Worm (Caenorhabditis elegans): ENCODE data around the gene lrch-1.

lrch-1 gene

ce11 chrX:6253566-6253898, 37.1 kb upstream of the lrch-1 start:
- TF ChIP-seq pha-4 (tag; optimal IDR thresholded peaks at IDR 0.05) (peak; percentile 68), jun-1 (tag; optimal IDR thresholded peaks at IDR 0.05) (no peak), nfya-1 (tag; optimal IDR thresholded peaks at IDR 0.05; ENCODE audit: insufficient read depth) (no peak), fos-1 (tag; optimal IDR thresholded peaks at IDR 0.05) (peak; percentile 50), egl-27 (tag; optimal IDR thresholded peaks at IDR 0.05) (no peak), fkh-10 (GFP tag; optimal IDR thresholded peaks at IDR 0.05) (no peak), lin-15B (tag; optimal IDR thresholded peaks at IDR 0.05) (no peak), nhr-25 (tag; optimal IDR thresholded peaks at IDR 0.05) (no peak), egl-5 (tag; optimal IDR thresholded peaks at IDR 0.05) (no peak), lin-39 (tag; optimal IDR thresholded peaks at IDR 0.05) (no peak), sea-2 (GFP tag; optimal IDR thresholded peaks at IDR 0.05) (no peak), ztf-4 (tag; optimal IDR thresholded peaks at IDR 0.05) (no peak), snpc-4 (tag; optimal IDR thresholded peaks at IDR 0.05) (no peak)

- peak; percentile 39 for TF ChIP-seq nhr-43 (tag; optimal IDR thresholded peaks at IDR 0.05; ENCODE audit: poor library complexity, severe bottlenecking)
- peak; percentile 85 for TF ChIP-seq ama-1 (optimal IDR thresholded peaks at IDR 0.05)
- TF ChIP-seq hmg-11 (tag; optimal IDR thresholded peaks at IDR 0.05), result no peak
These were observed 36.7 kb upstream of the lrch-1 start for ce11 chrX:6253160-6253559.

ce11 chrX:6252752-6253151, 36.3 kb upstream of the lrch-1 start:
- TF ChIP-seq unc-39 (tag; optimal IDR thresholded peaks at IDR 0.05) (no peak), ama-1 (optimal IDR thresholded peaks at IDR 0.05) (peak; percentile 91)

- TF ChIP-seq nhr-25 (tag; optimal IDR thresholded peaks at IDR 0.05) (no peak), nhr-67 (tag; optimal IDR thresholded peaks at IDR 0.05) (no peak), tbx-2 (tag; optimal IDR thresholded peaks at IDR 0.05) (peak; percentile 16), pqm-1 (tag; optimal IDR thresholded peaks at IDR 0.05) (peak; percentile 35), jun-1 (tag; optimal IDR thresholded peaks at IDR 0.05) (peak; percentile 6), egl-5 (tag; optimal IDR thresholded peaks at IDR 0.05) (no peak), fos-1 (tag; optimal IDR thresholded peaks at IDR 0.05) (no peak), nhr-12 (tag; optimal IDR thresholded peaks at IDR 0.05) (no peak), lin-39 (tag; optimal IDR thresholded peaks at IDR 0.05) (peak; percentile 28), unc-62 (GFP tag; optimal IDR thresholded peaks at IDR 0.05) (no peak), eor-1 (tag; optimal IDR thresholded peaks at IDR 0.05) (no peak), nhr-43 (tag; optimal IDR thresholded peaks at IDR 0.05; ENCODE audit: poor library complexity, severe bottlenecking) (peak; percentile 9), mml-1 (tag; optimal IDR thresholded peaks at IDR 0.05) (no peak), daf-12 (tag; optimal IDR thresholded peaks at IDR 0.05) (no peak), ztf-11 (tag; optimal IDR thresholded peaks at IDR 0.05) (no peak), lsy-12 (tag; optimal IDR thresholded peaks at IDR 0.05) (peak; percentile 82), nhr-28 (tag; optimal IDR thresholded peaks at IDR 0.05) (no peak), egl-27 (tag; optimal IDR thresholded peaks at IDR 0.05) (no peak), ama-1 (optimal IDR thresholded peaks at IDR 0.05) (peak; percentile 99), nhr-11 (tag; optimal IDR thresholded peaks at IDR 0.05) (no peak), ceh-82 (tag; optimal IDR thresholded peaks at IDR 0.05) (no peak), ztf-4 (tag; optimal IDR thresholded peaks at IDR 0.05) (no peak), nhr-76 (tag; optimal IDR thresholded peaks at IDR 0.05) (no peak), elt-1 (tag; optimal IDR thresholded peaks at IDR 0.05) (no peak), ceh-28 (tag; optimal IDR thresholded peaks at IDR 0.05) (no peak), elt-2 (tag; optimal IDR thresholded peaks at IDR 0.05) (peak; percentile 47), unc-39 (tag; optimal IDR thresholded peaks at IDR 0.05) (no peak), nhr-237 (tag; optimal IDR thresholded peaks at IDR 0.05) (no peak), pha-4 (tag; optimal IDR thresholded peaks at IDR 0.05) (no peak), nfya-1 (tag; optimal IDR thresholded peaks at IDR 0.05; ENCODE audit: insufficient read depth) (peak; percentile 44), snpc-4 (tag; optimal IDR thresholded peaks at IDR 0.05) (no peak), nhr-23 (tag; optimal IDR thresholded peaks at IDR 0.05) (peak; percentile 10), sea-2 (GFP tag; optimal IDR thresholded peaks at IDR 0.05) (no peak), fkh-2 (tag; optimal IDR thresholded peaks at IDR 0.05) (no peak), R02D3.7 (tag; optimal IDR thresholded peaks at IDR 0.05) (peak; percentile 22), ceh-16 (tag; optimal IDR thresholded peaks at IDR 0.05) (no peak), zag-1 (tag; optimal IDR thresholded peaks at IDR 0.05) (no peak), elt-3 (tag; optimal IDR thresholded peaks at IDR 0.05) (peak in 1 of 3 experiments; percentile 32), ZK546.5 (tag; optimal IDR thresholded peaks at IDR 0.05) (no peak), mdl-1 (tag; optimal IDR thresholded peaks at IDR 0.05) (no peak), nhr-77 (tag; optimal IDR thresholded peaks at IDR 0.05) (no peak), aly-2 (tag; optimal IDR thresholded peaks at IDR 0.05) (no peak), lin-15B (tag; optimal IDR thresholded peaks at IDR 0.05) (no peak), fkh-10 (GFP tag; optimal IDR thresholded peaks at IDR 0.05) (no peak), hmg-11 (tag; optimal IDR thresholded peaks at IDR 0.05) (peak; percentile 52)
These were observed 35.6 kb upstream of the lrch-1 start for ce11 chrX:6251947-6252617.
